Worm (Caenorhabditis elegans) whole organism, L4 larva: ENCODE results near the gene gcy-33.

Experiments used
- F26F4.8 ChIP-seq: fragments of 200-800 bp; sonication (Bioruptor generic); conservative IDR thresholded peaks from 2 replicates; pipeline ENCODE4 v1.3.6; 2022; ENCODE audit warnings: missing genetic modification characterization, missing compliant biosample characterization
- F44E2.7 ChIP-seq: fragments of 200-800 bp; sonication (Bioruptor generic); IDR thresholded peaks from 2 replicates; pipeline ENCODE4 v2.1.2; 2022; ENCODE audit warnings: missing genetic modification characterization, missing compliant biosample characterization
- R02D3.7 ChIP-seq: fragments of 150-350 bp; sonication (generic microtip); optimal IDR thresholded peaks from 3 replicates; lab custom pipeline; 2014; ENCODE audit warnings: missing biosample characterization, missing genetic modification characterization
- T26A8.4 ChIP-seq: fragments of 200-800 bp; sonication (Bioruptor generic); IDR thresholded peaks from 2 replicates; pipeline ENCODE4 v1.3.6; 2022; ENCODE audit warnings: missing genetic modification characterization, missing compliant biosample characterization
- Y105C5A.15 ChIP-seq: fragments of 200-800 bp; sonication (Bioruptor generic); IDR thresholded peaks from 2 replicates; pipeline ENCODE4 v1.3.6; 2022; ENCODE audit warnings: missing genetic modification characterization, missing compliant biosample characterization
- Y5F2A.4 ChIP-seq: fragments of 200-800 bp; sonication (Bioruptor generic); optimal IDR thresholded peaks from 2 replicates; lab custom pipeline; 2018; ENCODE audit warnings: mild to moderate bottlenecking, missing genetic modification characterization, missing compliant biosample characterization
- Y75B8A.6 ChIP-seq: fragments of 200-800 bp; sonication (Bioruptor generic); IDR thresholded peaks from 2 replicates; pipeline ENCODE4 v1.3.6; 2022; ENCODE audit warnings: missing genetic modification reagents, missing genetic modification characterization, missing compliant biosample characterization
- ZK337.2 ChIP-seq: fragments of 200-800 bp; sonication (Bioruptor generic); IDR thresholded peaks from 2 replicates; pipeline ENCODE4 v1.3.6; 2022; ENCODE audit warnings: missing genetic modification reagents, missing genetic modification characterization, missing compliant biosample characterization
- ZK546.5 ChIP-seq, 2 experiments: sonication (generic microtip); optimal IDR thresholded peaks; 2 replicates each; lab custom pipeline; 2017; ENCODE audit warnings: missing biosample characterization in 2 of 2, missing genetic modification characterization in 2 of 2
- aha-1 ChIP-seq: fragments of 150-350 bp; peaks from one replicate; lab custom pipeline; 2014; ENCODE audit warnings: missing biosample characterization, missing genetic modification characterization
- aly-2 ChIP-seq: sonication (generic microtip); optimal IDR thresholded peaks from 2 replicates; lab custom pipeline; 2018; ENCODE audit warnings: missing biosample characterization, missing genetic modification characterization
- arid-1 ChIP-seq: fragments of 200-800 bp; sonication (Bioruptor generic); conservative IDR thresholded peaks from 2 replicates; pipeline ENCODE4 v1.3.6; 2022; ENCODE audit warnings: missing genetic modification reagents, missing genetic modification characterization, missing compliant biosample characterization
- ceh-20 ChIP-seq: fragments of 200-800 bp; sonication (Bioruptor generic); IDR thresholded peaks from 2 replicates; pipeline ENCODE4 v1.3.6; 2022; ENCODE audit warnings: missing genetic modification reagents, missing genetic modification characterization, missing compliant biosample characterization
- cey-2 ChIP-seq: sonication (generic microtip); optimal IDR thresholded peaks from 3 replicates; lab custom pipeline; 2017; ENCODE audit warnings: missing genetic modification characterization, mild to moderate bottlenecking, missing compliant biosample characterization, antibody characterized with exemption, borderline replicate concordance; ENCODE audit not compliant: insufficient read depth
- daf-16 ChIP-seq, 3 experiments: sonication (generic microtip); optimal IDR thresholded peaks; 2 replicates each; lab custom pipeline; 2016 to 2017; ENCODE audit warnings: missing genetic modification characterization in 3 of 3, missing genetic modification reagents in 3 of 3, mild to moderate bottlenecking in 2 of 3, missing compliant biosample characterization in 2 of 3, missing biosample characterization in 1 of 3, moderate library complexity in 1 of 3
- daf-8 ChIP-seq: fragments of 200-800 bp; sonication (Bioruptor generic); IDR thresholded peaks from 2 replicates; pipeline ENCODE4 v1.3.6; 2022; ENCODE audit warnings: missing genetic modification characterization, missing compliant biosample characterization
- dmd-6 ChIP-seq: fragments of 200-800 bp; sonication (Bioruptor generic); IDR thresholded peaks from 2 replicates; pipeline ENCODE4 v1.3.6; 2022; ENCODE audit warnings: missing genetic modification reagents, missing genetic modification characterization, missing compliant biosample characterization
- dmd-8 ChIP-seq: fragments of 200-800 bp; sonication (Bioruptor generic); IDR thresholded peaks from 2 replicates; pipeline ENCODE4 v1.3.6; 2022; ENCODE audit warnings: missing genetic modification characterization, missing compliant biosample characterization
- dve-1 ChIP-seq: sonication (generic microtip); optimal IDR thresholded peaks from 2 replicates; lab custom pipeline; 2017; ENCODE audit warnings: antibody characterized with exemption, mild to moderate bottlenecking, missing genetic modification characterization, missing compliant biosample characterization; ENCODE audit not compliant: insufficient read depth
- hlh-11 ChIP-seq: fragments of 200-800 bp; sonication (Bioruptor generic); optimal IDR thresholded peaks from 2 replicates; lab custom pipeline; 2018; ENCODE audit warnings: mild to moderate bottlenecking, missing genetic modification characterization, missing compliant biosample characterization
- jun-1 ChIP-seq: fragments of 150-350 bp; optimal IDR thresholded peaks from 2 replicates; lab custom pipeline; 2014; ENCODE audit warnings: missing biosample characterization, missing genetic modification reagents, missing genetic modification characterization
- lim-7 ChIP-seq: fragments of 200-800 bp; sonication (Bioruptor generic); IDR thresholded peaks from 2 replicates; pipeline ENCODE4 v1.3.6; 2022; ENCODE audit warnings: missing genetic modification characterization, missing compliant biosample characterization
- lin-1 ChIP-seq: fragments of 200-800 bp; sonication (Bioruptor generic); IDR thresholded peaks from 2 replicates; pipeline ENCODE4 v1.3.6; 2022; ENCODE audit warnings: missing genetic modification reagents, missing genetic modification characterization, missing compliant biosample characterization
- lin-13 ChIP-seq: fragments of 150-350 bp; optimal IDR thresholded peaks from 2 replicates; lab custom pipeline; 2014; ENCODE audit warnings: missing biosample characterization, missing genetic modification reagents, missing genetic modification characterization
- lin-15B ChIP-seq: fragments of 150-350 bp; sonication (generic microtip); optimal IDR thresholded peaks from 3 replicates; lab custom pipeline; 2014; ENCODE audit warnings: missing biosample characterization, missing genetic modification characterization
- lin-38 ChIP-seq: fragments of 200-800 bp; sonication (Bioruptor generic); IDR thresholded peaks from 2 replicates; pipeline ENCODE4 v1.3.6; 2022; ENCODE audit warnings: missing genetic modification reagents, missing genetic modification characterization, missing compliant biosample characterization
- madf-5 ChIP-seq, 2 experiments: fragments of 200-800 bp; sonication (Bioruptor generic); IDR thresholded peaks; 2 replicates each; pipeline ENCODE4 v1.3.6; 2022; ENCODE audit warnings: missing compliant biosample characterization in 2 of 2, missing genetic modification characterization in 2 of 2
- madf-9 ChIP-seq: fragments of 200-800 bp; sonication (Bioruptor generic); conservative IDR thresholded peaks from 2 replicates; pipeline ENCODE4 v1.3.6; 2022; ENCODE audit warnings: missing genetic modification reagents, missing genetic modification characterization, missing compliant biosample characterization
- mdl-1 ChIP-seq, 2 experiments: fragments of 150-350 bp in 1 of 2; sonication (generic microtip) in 1 of 2; optimal IDR thresholded peaks; 2 replicates each; lab custom pipeline; 2014 to 2017; ENCODE audit warnings: missing biosample characterization in 2 of 2, missing genetic modification characterization in 2 of 2
- mdt-29 ChIP-seq: fragments of 200-800 bp; sonication (Bioruptor generic); IDR thresholded peaks from 2 replicates; pipeline ENCODE4 v1.3.6; 2022; ENCODE audit warnings: missing genetic modification reagents, missing genetic modification characterization, missing compliant biosample characterization
- mxl-2 ChIP-seq: fragments of 200-800 bp; sonication (Bioruptor generic); conservative IDR thresholded peaks from 2 replicates; pipeline ENCODE4 v1.3.6; 2022; ENCODE audit warnings: missing genetic modification reagents, missing genetic modification characterization, missing compliant biosample characterization
- nhr-10 ChIP-seq: fragments of 150-350 bp; optimal IDR thresholded peaks from 2 replicates; lab custom pipeline; 2014; ENCODE audit warnings: missing biosample characterization, missing genetic modification characterization
- nhr-102 ChIP-seq: sonication (generic microtip); optimal IDR thresholded peaks from 2 replicates; lab custom pipeline; 2016; ENCODE audit warnings: mild to moderate bottlenecking, missing genetic modification characterization, moderate library complexity, missing compliant biosample characterization
- nhr-11 ChIP-seq: fragments of 150-350 bp; optimal IDR thresholded peaks from 2 replicates; lab custom pipeline; 2014; ENCODE audit warnings: missing biosample characterization, missing genetic modification characterization
- nhr-111 ChIP-seq: fragments of 200-800 bp; sonication (Bioruptor generic); optimal IDR thresholded peaks from 2 replicates; lab custom pipeline; 2018; ENCODE audit warnings: mild to moderate bottlenecking, missing genetic modification characterization, missing compliant biosample characterization
- nhr-237 ChIP-seq: sonication (generic microtip); optimal IDR thresholded peaks from 2 replicates; lab custom pipeline; 2017; ENCODE audit warnings: missing biosample characterization, missing genetic modification characterization
- nhr-25 ChIP-seq: sonication (generic microtip); optimal IDR thresholded peaks from 2 replicates; lab custom pipeline; 2017; ENCODE audit warnings: missing genetic modification characterization, mild to moderate bottlenecking, missing compliant biosample characterization, antibody characterized with exemption, moderate library complexity, borderline replicate concordance; ENCODE audit not compliant: insufficient read depth
- nhr-76 ChIP-seq: fragments of 150-350 bp; optimal IDR thresholded peaks from 2 replicates; lab custom pipeline; 2014; ENCODE audit warnings: missing biosample characterization, missing genetic modification characterization
- pqm-1 ChIP-seq: sonication (generic microtip); optimal IDR thresholded peaks from 2 replicates; lab custom pipeline; 2017; ENCODE audit warnings: missing biosample characterization, missing genetic modification characterization
- sdz-12 ChIP-seq: fragments of 200-800 bp; sonication (Bioruptor generic); optimal IDR thresholded peaks from 2 replicates; lab custom pipeline; 2018; ENCODE audit warnings: mild to moderate bottlenecking, missing genetic modification characterization, missing compliant biosample characterization
- skn-1 ChIP-seq: fragments of 150-350 bp; optimal IDR thresholded peaks from 2 replicates; lab custom pipeline; 2014; ENCODE audit warnings: missing biosample characterization, missing genetic modification characterization
- spr-1 ChIP-seq: sonication (generic microtip); optimal IDR thresholded peaks from 2 replicates; lab custom pipeline; 2016; ENCODE audit warnings: mild to moderate bottlenecking, missing genetic modification characterization, missing compliant biosample characterization
- spr-3 ChIP-seq: fragments of 200-800 bp; sonication (Bioruptor generic); optimal IDR thresholded peaks from 2 replicates; lab custom pipeline; 2018; ENCODE audit warnings: mild to moderate bottlenecking, missing genetic modification characterization, missing compliant biosample characterization
- tag-97 ChIP-seq: fragments of 200-800 bp; sonication (Bioruptor generic); IDR thresholded peaks from 2 replicates; pipeline ENCODE4 v1.3.6; 2022; ENCODE audit warnings: missing genetic modification characterization, missing compliant biosample characterization
- vab-7 ChIP-seq: fragments of 200-800 bp; sonication (Bioruptor generic); IDR thresholded peaks from 2 replicates; pipeline ENCODE4 v1.3.6; 2022; ENCODE audit warnings: missing genetic modification reagents, missing genetic modification characterization, missing compliant biosample characterization
- zip-11 ChIP-seq: fragments of 200-800 bp; sonication (Bioruptor generic); IDR thresholded peaks from 2 replicates; pipeline ENCODE4 v1.3.6; 2022; ENCODE audit warnings: missing genetic modification characterization, missing compliant biosample characterization
- zip-2 ChIP-seq: fragments of 150-350 bp; optimal IDR thresholded peaks from 2 replicates; lab custom pipeline; 2014; ENCODE audit warnings: missing biosample characterization, missing genetic modification characterization
- ztf-11 ChIP-seq: fragments of 150-350 bp; optimal IDR thresholded peaks from 2 replicates; lab custom pipeline; 2014; ENCODE audit warnings: missing biosample characterization, missing genetic modification characterization

gcy-33 gene

ce11 chrV:11979673-11980561 lies 21.7 kb downstream of the gcy-33 start, which contains the start of gene snr-4 (continued):
- TF ChIP-seq daf-8, result no peak
- TF ChIP-seq R02D3.7 (tag; lab: Kevin White, UChicago), result no peak
- TF ChIP-seq daf-16 (GFP tag; optimal IDR thresholded peaks at IDR 0.05; lab: Kevin White, UChicago), result peak; percentile 60 to 88
- TF ChIP-seq daf-16 (tag; optimal IDR thresholded peaks at IDR 0.05; lab: Kevin White, UChicago), result peak; percentile 80
- TF ChIP-seq nhr-102 (tag; lab: Kevin White, UChicago), result peak; percentile 93
- TF ChIP-seq spr-3, result peak; percentile 78
- peak; percentile 82 for TF ChIP-seq sdz-12 (GFP tag; lab: Kevin White, UChicago)
- TF ChIP-seq nhr-11 (tag; lab: Kevin White, UChicago), result peak; percentile 90
- TF ChIP-seq aha-1, result peak; percentile 96
- peak; percentile 70 for TF ChIP-seq vab-7 (GFP tag; lab: Robert Waterston, UW)
- no peak for TF ChIP-seq ZK337.2 (GFP tag; lab: Robert Waterston, UW)
- peak; percentile 87 for TF ChIP-seq ceh-20 (GFP tag; lab: Robert Waterston, UW)
- TF ChIP-seq madf-9, result peak; percentile 43; the same call in 1 of the 2 replicates
- TF ChIP-seq F44E2.7 (GFP tag; lab: Robert Waterston, UW), result no peak
- no peak for TF ChIP-seq mxl-2 (GFP tag; lab: Robert Waterston, UW)
- no peak for TF ChIP-seq dmd-8 (GFP tag; lab: Robert Waterston, UW)
- peak; percentile 76 to 88 for TF ChIP-seq mdl-1 (tag; optimal IDR thresholded peaks at IDR 0.05; lab: Kevin White, UChicago)
- TF ChIP-seq nhr-76 (tag; lab: Kevin White, UChicago), result no peak
- peak; percentile 96 for TF ChIP-seq hlh-11 (tag; lab: Kevin White, UChicago)
- peak; percentile 79 for TF ChIP-seq nhr-25 (tag; lab: Kevin White, UChicago)
- TF ChIP-seq lin-13 (GFP tag; lab: Kevin White, UChicago), result peak; percentile 86
- peak; percentile 96 for TF ChIP-seq T26A8.4 (GFP tag; lab: Robert Waterston, UW)
- TF ChIP-seq aly-2 (tag; lab: Kevin White, UChicago), result no peak
- no peak for TF ChIP-seq nhr-237
- peak; percentile 66 for TF ChIP-seq zip-2 (tag; lab: Kevin White, UChicago)
- peak; percentile 5; the same call in 1 of the 2 replicates for TF ChIP-seq Y105C5A.15 (GFP tag; lab: Robert Waterston, UW)
- TF ChIP-seq F26F4.8 (GFP tag; lab: Robert Waterston, UW), result no peak
- peak; percentile 78 for TF ChIP-seq jun-1 (tag; lab: Kevin White, UChicago)
- peak; percentile 50 for TF ChIP-seq Y5F2A.4 (GFP tag; lab: Kevin White, UChicago)
- peak; percentile 33 for TF ChIP-seq pqm-1 (tag; lab: Kevin White, UChicago)
- TF ChIP-seq arid-1 (GFP tag; lab: Robert Waterston, UW), result peak; percentile 90
- peak; percentile 91 for TF ChIP-seq lin-38 (GFP tag; lab: Robert Waterston, UW)
- 0 out of 4 replicates have a peak, but pooled peaks of 1 of the 2 experiments have one; percentile 22 for TF ChIP-seq madf-5 (GFP tag; IDR thresholded peaks at IDR 0.05; lab: Robert Waterston, UW)
- TF ChIP-seq Y75B8A.6 (GFP tag; lab: Robert Waterston, UW), result peak; percentile 69; the same call in 1 of the 2 replicates
- TF ChIP-seq dmd-6 (GFP tag; lab: Robert Waterston, UW), result peak; percentile 96
- no peak for TF ChIP-seq nhr-10
- TF ChIP-seq lim-7 (GFP tag; lab: Robert Waterston, UW), result peak; percentile 72
- no peak for TF ChIP-seq ztf-11 (tag; lab: Kevin White, UChicago)
- TF ChIP-seq spr-1 (tag; lab: Kevin White, UChicago), result peak; percentile 78
- TF ChIP-seq dve-1 (tag; lab: Kevin White, UChicago), result peak; percentile 96
- peak; percentile 91 for TF ChIP-seq mdt-29 (GFP tag; lab: Robert Waterston, UW)
- no peak for TF ChIP-seq skn-1
- peak; percentile 92 for TF ChIP-seq lin-1 (GFP tag; lab: Robert Waterston, UW)
- no peak for TF ChIP-seq cey-2 (tag; lab: Kevin White, UChicago)
- no peak; the same call in 1 of the 2 replicates for TF ChIP-seq tag-97 (GFP tag; lab: Robert Waterston, UW)
- TF ChIP-seq lin-15B (tag; lab: Kevin White, UChicago), result peak; percentile 21
- TF ChIP-seq ZK546.5 (tag; optimal IDR thresholded peaks at IDR 0.05; lab: Kevin White, UChicago), result no peak
- TF ChIP-seq zip-11 (GFP tag; lab: Robert Waterston, UW), result no peak
- peak; percentile 72 for TF ChIP-seq nhr-111
